Worm (Caenorhabditis elegans) whole organism, mixed stage, embryonic: ENCODE measurements around the gene pxf-1.

Experiments
- ceh-39 ChIP-seq: fragments of 150-350 bp; optimal IDR thresholded peaks from 2 replicates; lab custom pipeline; 2014; ENCODE audit warnings: missing biosample characterization, missing genetic modification characterization
- ceh-83 ChIP-seq: fragments of 200-800 bp; sonication (Bioruptor generic); optimal IDR thresholded peaks from 2 replicates; lab custom pipeline; 2018; ENCODE audit warnings: mild to moderate bottlenecking, missing genetic modification characterization, missing compliant biosample characterization
- ces-1 ChIP-seq: fragments of 150-350 bp; optimal IDR thresholded peaks from 2 replicates; lab custom pipeline; 2014; ENCODE audit warnings: missing biosample characterization, missing genetic modification reagents, missing genetic modification characterization
- cnd-1 ChIP-seq: fragments of 200-800 bp; sonication (Bioruptor generic); optimal IDR thresholded peaks from 2 replicates; lab custom pipeline; 2018; ENCODE audit warnings: mild to moderate bottlenecking, missing genetic modification characterization, missing compliant biosample characterization
- drap-1 ChIP-seq: fragments of 200-800 bp; sonication (Bioruptor generic); optimal IDR thresholded peaks from 3 replicates; lab custom pipeline; 2018; ENCODE audit warnings: mild to moderate bottlenecking, missing genetic modification characterization, missing compliant biosample characterization
- elt-1 ChIP-seq: sonication (generic microtip); optimal IDR thresholded peaks from 2 replicates; lab custom pipeline; 2017; ENCODE audit warnings: missing genetic modification characterization, mild to moderate bottlenecking, missing compliant biosample characterization, antibody characterized with exemption, moderate library complexity, borderline replicate concordance; ENCODE audit not compliant: insufficient read depth
- elt-3 ChIP-seq: fragments of 150-350 bp; optimal IDR thresholded peaks from 2 replicates; lab custom pipeline; 2014; ENCODE audit warnings: missing biosample characterization, missing genetic modification characterization
- flh-1 ChIP-seq: fragments of 200-800 bp; sonication (Bioruptor generic); optimal IDR thresholded peaks from 2 replicates; lab custom pipeline; 2018; ENCODE audit warnings: mild to moderate bottlenecking, missing genetic modification characterization, moderate library complexity, missing compliant biosample characterization
- ham-2 ChIP-seq: fragments of 200-800 bp; sonication (Bioruptor generic); optimal IDR thresholded peaks from 2 replicates; lab custom pipeline; 2018; ENCODE audit warnings: mild to moderate bottlenecking, missing genetic modification characterization, missing compliant biosample characterization
- hlh-1 ChIP-seq: fragments of 150-350 bp; optimal IDR thresholded peaks from 2 replicates; lab custom pipeline; 2014; ENCODE audit warnings: missing biosample characterization, missing genetic modification reagents, missing genetic modification characterization
- lin-13 ChIP-seq: fragments of 150-350 bp; optimal IDR thresholded peaks from 2 replicates; lab custom pipeline; 2014; ENCODE audit warnings: missing biosample characterization, missing genetic modification characterization
- lin-32 ChIP-seq: fragments of 200-800 bp; sonication (Bioruptor generic); optimal IDR thresholded peaks from 2 replicates; lab custom pipeline; 2018; ENCODE audit warnings: mild to moderate bottlenecking, missing genetic modification characterization, missing compliant biosample characterization
- lsy-2 ChIP-seq: fragments of 150-350 bp; optimal IDR thresholded peaks from 2 replicates; lab custom pipeline; 2014; ENCODE audit warnings: missing biosample characterization, missing genetic modification characterization
- mab-5 ChIP-seq: fragments of 150-350 bp; optimal IDR thresholded peaks from 2 replicates; lab custom pipeline; 2014; ENCODE audit warnings: missing biosample characterization, missing genetic modification characterization
- mep-1 ChIP-seq: fragments of 150-350 bp; optimal IDR thresholded peaks from 2 replicates; lab custom pipeline; 2017; ENCODE audit warnings: missing biosample characterization, missing genetic modification reagents, missing genetic modification characterization, inconsistent platforms
- mls-2 ChIP-seq: sonication (generic microtip); optimal IDR thresholded peaks from 2 replicates; lab custom pipeline; 2016; ENCODE audit warnings: mild to moderate bottlenecking, missing genetic modification characterization, moderate library complexity, missing compliant biosample characterization
- nhr-12 ChIP-seq: fragments of 150-350 bp; optimal IDR thresholded peaks from 2 replicates; lab custom pipeline; 2014; ENCODE audit warnings: missing biosample characterization, missing genetic modification characterization
- nhr-2 ChIP-seq: fragments of 150-350 bp; optimal IDR thresholded peaks from 2 replicates; lab custom pipeline; 2014; ENCODE audit warnings: missing biosample characterization, missing genetic modification characterization
- nhr-237 ChIP-seq: fragments of 150-350 bp; optimal IDR thresholded peaks from 2 replicates; lab custom pipeline; 2014; ENCODE audit warnings: missing biosample characterization, missing genetic modification characterization
- nhr-28 ChIP-seq: fragments of 150-350 bp; optimal IDR thresholded peaks from 2 replicates; lab custom pipeline; 2014; ENCODE audit warnings: missing biosample characterization, missing genetic modification characterization
- nhr-76 ChIP-seq: sonication (generic microtip); optimal IDR thresholded peaks from 2 replicates; lab custom pipeline; 2017; ENCODE audit warnings: missing biosample characterization, missing genetic modification characterization
- pha-4 ChIP-seq: fragments of 150-350 bp; optimal IDR thresholded peaks from 2 replicates; lab custom pipeline; 2018; ENCODE audit warnings: missing biosample characterization, missing genetic modification reagents, missing genetic modification characterization
- sem-2 ChIP-seq: fragments of 200-800 bp; sonication (Bioruptor generic); optimal IDR thresholded peaks from 2 replicates; lab custom pipeline; 2018; ENCODE audit warnings: mild to moderate bottlenecking, missing genetic modification characterization, missing compliant biosample characterization
- sptf-1 ChIP-seq: sonication (generic microtip); optimal IDR thresholded peaks from 2 replicates; lab custom pipeline; 2017; ENCODE audit warnings: mild to moderate bottlenecking, missing genetic modification characterization, moderate library complexity, missing compliant biosample characterization
- tbx-8 ChIP-seq: fragments of 200-800 bp; sonication (Bioruptor generic); optimal IDR thresholded peaks from 2 replicates; lab custom pipeline; 2018; ENCODE audit warnings: mild to moderate bottlenecking, missing genetic modification characterization, moderate library complexity, missing compliant biosample characterization
- unc-120 ChIP-seq: sonication (generic microtip); optimal IDR thresholded peaks from 2 replicates; lab custom pipeline; 2017; ENCODE audit warnings: missing genetic modification characterization, missing compliant biosample characterization; ENCODE audit not compliant: poor library complexity, severe bottlenecking
- unc-39 ChIP-seq: fragments of 150-350 bp; optimal IDR thresholded peaks from 2 replicates; lab custom pipeline; 2014; ENCODE audit warnings: missing biosample characterization, missing genetic modification characterization
- unc-62 ChIP-seq: fragments of 150-350 bp; optimal IDR thresholded peaks from 2 replicates; lab custom pipeline; 2014; ENCODE audit warnings: missing biosample characterization, missing genetic modification reagents, missing genetic modification characterization
- zip-8 ChIP-seq: fragments of 150-350 bp; optimal IDR thresholded peaks from 2 replicates; lab custom pipeline; 2014; ENCODE audit warnings: missing biosample characterization, missing genetic modification characterization
- ztf-11 ChIP-seq: fragments of 150-350 bp; optimal IDR thresholded peaks from 2 replicates; lab custom pipeline; 2014; ENCODE audit warnings: missing biosample characterization, missing genetic modification characterization

Gene pxf-1

ce11 chrIV:10219208-10219607, 45.1 kb upstream of the pxf-1 start, which contains the start of gene qns-1:
Gene qns-1, minus strand, starts transcription at chrIV:10219308.
- TF ChIP-seq unc-39 (tag; lab: Kevin White, UChicago) (no peak), ces-1 (no peak), nhr-28 (tag; lab: Kevin White, UChicago) (no peak), tbx-8 (no peak), nhr-2 (tag; lab: Kevin White, UChicago) (no peak), unc-120 (no peak), mls-2 (no peak), drap-1 (no peak), lin-32 (GFP tag; lab: Kevin White, UChicago) (no peak), nhr-237 (tag; lab: Kevin White, UChicago) (no peak), ceh-83 (GFP tag; lab: Kevin White, UChicago) (no peak), elt-1 (tag; lab: Kevin White, UChicago) (no peak)

ce11 chrIV:10216704-10217296, 42.7 kb upstream of the pxf-1 start:
- TF ChIP-seq unc-62 (GFP tag; lab: Kevin White, UChicago) (no peak), hlh-1 (no peak), zip-8 (tag; lab: Kevin White, UChicago) (no peak), flh-1 (GFP tag; lab: Kevin White, UChicago) (no peak), drap-1 (no peak), nhr-2 (tag; lab: Kevin White, UChicago) (no peak), elt-1 (tag; lab: Kevin White, UChicago) (no peak), ces-1 (no peak)

ce11 chrIV:10216078-10216477, 41.9 kb upstream of the pxf-1 start, which contains the start of gene col-124:
Gene col-124, plus strand, starts transcription at chrIV:10216451.
- no peak for TF ChIP-seq mep-1 (tag; lab: Kevin White, UChicago)
- TF ChIP-seq sptf-1: no peak
- no peak for TF ChIP-seq cnd-1
- TF ChIP-seq lin-32 (GFP tag; lab: Kevin White, UChicago): no peak
- TF ChIP-seq nhr-76 (tag; lab: Kevin White, UChicago): no peak
- TF ChIP-seq nhr-12 (tag; lab: Kevin White, UChicago): no peak

ce11 chrIV:10215393-10215792, 41.3 kb upstream of the pxf-1 start:
- no peak for TF ChIP-seq nhr-12 (tag; lab: Kevin White, UChicago)
- no peak for TF ChIP-seq ces-1
- no peak for TF ChIP-seq mab-5
- no peak for TF ChIP-seq ceh-39 (tag; lab: Kevin White, UChicago)
- no peak for TF ChIP-seq ham-2 (GFP tag; lab: Kevin White, UChicago)
- TF ChIP-seq nhr-28 (tag; lab: Kevin White, UChicago): no peak
- TF ChIP-seq sem-2: no peak
- no peak for TF ChIP-seq flh-1 (GFP tag; lab: Kevin White, UChicago)
- no peak for TF ChIP-seq mep-1 (tag; lab: Kevin White, UChicago)
- no peak for TF ChIP-seq cnd-1
- TF ChIP-seq elt-3 (tag; lab: Kevin White, UChicago): no peak
- no peak for TF ChIP-seq drap-1
- no peak for TF ChIP-seq sptf-1
- TF ChIP-seq ceh-83 (GFP tag; lab: Kevin White, UChicago): no peak
- no peak for TF ChIP-seq tbx-8
- no peak for TF ChIP-seq zip-8 (tag; lab: Kevin White, UChicago)

ce11 chrIV:10214811-10215210, 40.7 kb upstream of the pxf-1 start, which contains the start of gene abt-1:
Gene abt-1, minus strand, starts transcription at chrIV:10214911.
- TF ChIP-seq lin-13 (no peak), lsy-2 (tag; lab: Kevin White, UChicago) (no peak), drap-1 (no peak), sptf-1 (no peak), pha-4 (tag; lab: Kevin White, UChicago) (no peak), zip-8 (tag; lab: Kevin White, UChicago) (no peak), nhr-76 (tag; lab: Kevin White, UChicago) (no peak), elt-3 (tag; lab: Kevin White, UChicago) (no peak), ces-1 (no peak), unc-120 (no peak), nhr-28 (tag; lab: Kevin White, UChicago) (no peak), unc-39 (tag; lab: Kevin White, UChicago) (no peak), mep-1 (tag; lab: Kevin White, UChicago) (no peak), ztf-11 (tag; lab: Kevin White, UChicago) (no peak)
